Fruit fly (Drosophila melanogaster): ENCODE data around the gene jumu.

- TF ChIP-seq CG8478 (optimal IDR thresholded peaks at IDR 0.05) (no peak), CTCF (optimal IDR thresholded peaks at IDR 0.05) (no peak)
Observed at dm6 chr3R:10407066-10407465, 57.1 kb downstream of the jumu start, which contains the start of gene CG6325.

Data from S2 (cell line).